Worm (Caenorhabditis elegans) whole organism, L1 larva: ENCODE data around the gene bcas-2.

ENCODE experiments used
- ama-1 ChIP-seq: fragments of 150-350 bp; optimal IDR thresholded peaks from 2 replicates; lab custom pipeline; 2014
- fos-1 ChIP-seq: fragments of 150-350 bp; optimal IDR thresholded peaks from 2 replicates; lab custom pipeline; 2014; ENCODE audit warnings: missing biosample characterization, missing genetic modification characterization
- irx-1 ChIP-seq: sonication (generic microtip); optimal IDR thresholded peaks from 2 replicates; lab custom pipeline; 2016; ENCODE audit warnings: missing genetic modification characterization, missing compliant biosample characterization
- lin-13 ChIP-seq: fragments of 150-350 bp; optimal IDR thresholded peaks from 2 replicates; lab custom pipeline; 2014; ENCODE audit warnings: missing biosample characterization, missing genetic modification reagents, missing genetic modification characterization
- mdl-1 ChIP-seq, 2 experiments: fragments of 150-350 bp; optimal IDR thresholded peaks; 2 replicates each; lab custom pipeline; 2014 to 2017; ENCODE audit warnings: missing biosample characterization in 2 of 2, missing genetic modification characterization in 2 of 2, inconsistent platforms in 1 of 2
- nhr-11 ChIP-seq: fragments of 150-350 bp; optimal IDR thresholded peaks from 2 replicates; lab custom pipeline; 2014; ENCODE audit warnings: missing biosample characterization, missing genetic modification characterization
- nhr-237 ChIP-seq: fragments of 150-350 bp; optimal IDR thresholded peaks from 2 replicates; lab custom pipeline; 2014; ENCODE audit warnings: missing biosample characterization, missing genetic modification characterization
- nhr-28 ChIP-seq: fragments of 150-350 bp; optimal IDR thresholded peaks from 2 replicates; lab custom pipeline; 2014; ENCODE audit warnings: missing biosample characterization, missing genetic modification characterization
- nhr-85 ChIP-seq: sonication (generic microtip); peaks from one replicate; lab custom pipeline; 2016; ENCODE audit warnings: missing genetic modification characterization, inconsistent platforms, missing compliant biosample characterization
- rnt-1 ChIP-seq: sonication (generic microtip); optimal IDR thresholded peaks from 2 replicates; lab custom pipeline; 2016; ENCODE audit warnings: mild to moderate bottlenecking, missing genetic modification characterization, moderate library complexity, missing compliant biosample characterization
- unc-62 ChIP-seq: fragments of 150-350 bp; optimal IDR thresholded peaks from 2 replicates; lab custom pipeline; 2014; ENCODE audit warnings: missing biosample characterization, missing genetic modification reagents, missing genetic modification characterization
- zag-1 ChIP-seq: fragments of 150-350 bp; optimal IDR thresholded peaks from 2 replicates; lab custom pipeline; 2014; ENCODE audit warnings: missing biosample characterization, missing genetic modification characterization

DNA sequence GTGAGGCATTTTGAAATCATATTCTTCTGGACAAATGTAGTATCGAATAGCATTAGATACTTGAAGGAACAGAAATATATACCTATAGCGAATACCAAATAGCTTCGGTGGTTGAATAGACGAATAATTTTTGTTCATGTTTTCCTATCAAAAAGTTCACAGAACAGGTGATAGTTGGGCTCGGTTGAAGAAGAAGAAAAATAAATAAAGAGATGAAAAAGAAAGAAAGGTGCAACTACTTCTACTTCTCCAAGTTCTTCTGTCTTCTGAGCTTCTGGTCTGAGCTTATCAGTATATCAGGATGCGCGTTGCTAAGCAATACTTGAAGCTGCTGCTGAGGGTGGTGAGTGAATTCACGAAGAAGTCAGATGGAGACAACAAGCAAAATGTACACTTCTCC lies 31.7 kb downstream of the bcas-2 start, which contains the start of gene C23G10.10:
- TF ChIP-seq irx-1 = no peak
- TF ChIP-seq nhr-237 (tag; lab: Kevin White, UChicago) = no peak
- no peak for TF ChIP-seq zag-1 (tag; lab: Kevin White, UChicago)
- TF ChIP-seq nhr-85 = no peak
- no peak for TF ChIP-seq unc-62 (GFP tag; lab: Kevin White, UChicago)
- TF ChIP-seq ama-1 (lab: Kevin White, UChicago) = no peak
- TF ChIP-seq nhr-11 (tag; lab: Kevin White, UChicago) = no peak
- no peak for TF ChIP-seq mdl-1 (tag; optimal IDR thresholded peaks at IDR 0.05; lab: Kevin White, UChicago)
- no peak for TF ChIP-seq lin-13 (GFP tag; lab: Kevin White, UChicago)
- TF ChIP-seq fos-1 (tag; lab: Kevin White, UChicago) = no peak
- no peak for TF ChIP-seq nhr-28 (tag; lab: Kevin White, UChicago)
- no peak for TF ChIP-seq rnt-1 (tag; lab: Kevin White, UChicago)
